Worm (Caenorhabditis elegans): ENCODE measurements around the gene Y53G8AR.5.

Gene Y53G8AR.5

ce11 chrIII:3310876-3311597 lies 13.8 kb downstream of the Y53G8AR.5 start, which contains the start of gene ral-1:
ral-1 (plus strand) TSS chrIII:3311310.
- TF ChIP-seq tbx-37 (GFP tag; conservative IDR thresholded peaks at IDR 0.05): no peak
- peak; percentile 21 for TF ChIP-seq hmg-4 (GFP tag; optimal IDR thresholded peaks at IDR 0.05)

ce11 chrIII:3311607-3312006 lies 14.4 kb downstream of the Y53G8AR.5 start:
- TF ChIP-seq scrt-1 (GFP tag; IDR thresholded peaks at IDR 0.05) (no peak), flt-1 (GFP tag; IDR thresholded peaks at IDR 0.05) (no peak), aly-1 (tag; optimal IDR thresholded peaks at IDR 0.05) (no peak), ama-1 (optimal IDR thresholded peaks at IDR 0.05) (no peak), tbx-37 (GFP tag; conservative IDR thresholded peaks at IDR 0.05) (no peak), tbx-11 (GFP tag; IDR thresholded peaks at IDR 0.05) (no peak), hmbx-1 (tag; optimal IDR thresholded peaks at IDR 0.05) (no peak), tra-4 (tag; optimal IDR thresholded peaks at IDR 0.05) (no peak), ets-7 (tag; optimal IDR thresholded peaks at IDR 0.05) (no peak), B0310.2 (tag; optimal IDR thresholded peaks at IDR 0.05) (no peak), pes-1 (GFP tag; IDR thresholded peaks at IDR 0.05) (no peak), hnd-1 (tag; optimal IDR thresholded peaks at IDR 0.05) (no peak), F13C5.2 (tag; optimal IDR thresholded peaks at IDR 0.05) (no peak), ceh-13 (GFP tag; optimal IDR thresholded peaks at IDR 0.05) (no peak)

- no peak for TF ChIP-seq ceh-36 (tag; optimal IDR thresholded peaks at IDR 0.05)
- TF ChIP-seq scrt-1 (GFP tag; IDR thresholded peaks at IDR 0.05): no peak
- TF ChIP-seq ama-1 (optimal IDR thresholded peaks at IDR 0.05): no peak
- TF ChIP-seq tra-4 (tag; optimal IDR thresholded peaks at IDR 0.05): no peak
- TF ChIP-seq ets-7 (tag; optimal IDR thresholded peaks at IDR 0.05): no peak
- no peak for TF ChIP-seq sea-1 (GFP tag; conservative IDR thresholded peaks at IDR 0.05)
- no peak for TF ChIP-seq B0310.2 (tag; optimal IDR thresholded peaks at IDR 0.05)
- TF ChIP-seq F13C5.2 (tag; optimal IDR thresholded peaks at IDR 0.05): no peak
- TF ChIP-seq aly-1 (tag; optimal IDR thresholded peaks at IDR 0.05): no peak
- no peak for TF ChIP-seq tbx-37 (GFP tag; conservative IDR thresholded peaks at IDR 0.05)
- no peak for TF ChIP-seq flt-1 (GFP tag; IDR thresholded peaks at IDR 0.05)
- TF ChIP-seq ceh-13 (GFP tag; optimal IDR thresholded peaks at IDR 0.05): no peak
- TF ChIP-seq hmg-4 (GFP tag; optimal IDR thresholded peaks at IDR 0.05): no peak
- no peak for TF ChIP-seq hmbx-1 (tag; optimal IDR thresholded peaks at IDR 0.05)
- TF ChIP-seq pes-1 (GFP tag; IDR thresholded peaks at IDR 0.05): no peak
- TF ChIP-seq hnd-1 (tag; optimal IDR thresholded peaks at IDR 0.05): no peak
- no peak for TF ChIP-seq tbx-11 (GFP tag; IDR thresholded peaks at IDR 0.05)
Measured at ce11 chrIII:3312111-3312510, 14.9 kb downstream of the Y53G8AR.5 start.

- no peak for TF ChIP-seq hmg-4 (GFP tag; optimal IDR thresholded peaks at IDR 0.05)
- no peak for TF ChIP-seq hnd-1 (tag; optimal IDR thresholded peaks at IDR 0.05)
- no peak for TF ChIP-seq tra-4 (tag; optimal IDR thresholded peaks at IDR 0.05)
- no peak for TF ChIP-seq ets-7 (tag; optimal IDR thresholded peaks at IDR 0.05)
- TF ChIP-seq aly-1 (tag; optimal IDR thresholded peaks at IDR 0.05): no peak
- no peak for TF ChIP-seq hmbx-1 (tag; optimal IDR thresholded peaks at IDR 0.05)
- no peak for TF ChIP-seq ceh-36 (tag; optimal IDR thresholded peaks at IDR 0.05)
- TF ChIP-seq pes-1 (GFP tag; IDR thresholded peaks at IDR 0.05): no peak
- no peak for TF ChIP-seq sea-1 (GFP tag; conservative IDR thresholded peaks at IDR 0.05)
- no peak for TF ChIP-seq B0310.2 (tag; optimal IDR thresholded peaks at IDR 0.05)
- TF ChIP-seq ceh-13 (GFP tag; optimal IDR thresholded peaks at IDR 0.05): no peak
- no peak for TF ChIP-seq tbx-37 (GFP tag; conservative IDR thresholded peaks at IDR 0.05)
- no peak for TF ChIP-seq scrt-1 (GFP tag; IDR thresholded peaks at IDR 0.05)
- no peak for TF ChIP-seq F13C5.2 (tag; optimal IDR thresholded peaks at IDR 0.05)
Measured at ce11 chrIII:3317887-3318286, 20.6 kb downstream of the Y53G8AR.5 start.

- TF ChIP-seq flt-1 (GFP tag; IDR thresholded peaks at IDR 0.05) (no peak), ets-7 (tag; optimal IDR thresholded peaks at IDR 0.05) (no peak), scrt-1 (GFP tag; IDR thresholded peaks at IDR 0.05) (no peak), tbx-37 (GFP tag; conservative IDR thresholded peaks at IDR 0.05) (no peak), B0310.2 (tag; optimal IDR thresholded peaks at IDR 0.05) (no peak), ama-1 (optimal IDR thresholded peaks at IDR 0.05) (no peak), F13C5.2 (tag; optimal IDR thresholded peaks at IDR 0.05) (no peak)
Measured at ce11 chrIII:3321145-3321544, 23.9 kb downstream of the Y53G8AR.5 start, which contains the start of gene Y53G8AR.9. Y53G8AR.9 (minus strand) TSS chrIII:3321245.

- no peak for TF ChIP-seq scrt-1 (GFP tag; IDR thresholded peaks at IDR 0.05)
- no peak for TF ChIP-seq ceh-13 (GFP tag; optimal IDR thresholded peaks at IDR 0.05)
- no peak for TF ChIP-seq B0310.2 (tag; optimal IDR thresholded peaks at IDR 0.05)
- TF ChIP-seq sea-1 (GFP tag; conservative IDR thresholded peaks at IDR 0.05): no peak
- TF ChIP-seq hnd-1 (tag; optimal IDR thresholded peaks at IDR 0.05): no peak
- TF ChIP-seq F13C5.2 (tag; optimal IDR thresholded peaks at IDR 0.05): no peak
- TF ChIP-seq hmg-4 (GFP tag; optimal IDR thresholded peaks at IDR 0.05): no peak
- no peak for TF ChIP-seq ceh-36 (tag; optimal IDR thresholded peaks at IDR 0.05)
- no peak for TF ChIP-seq hmbx-1 (tag; optimal IDR thresholded peaks at IDR 0.05)
Measured at ce11 chrIII:3322317-3323010, 25.2 kb downstream of the Y53G8AR.5 start, which contains the start of gene phf-15. phf-15 (plus strand) TSS chrIII:3322853.

- TF ChIP-seq aly-1 (tag; optimal IDR thresholded peaks at IDR 0.05) (no peak), hnd-1 (tag; optimal IDR thresholded peaks at IDR 0.05) (no peak), scrt-1 (GFP tag; IDR thresholded peaks at IDR 0.05) (no peak), tbx-11 (GFP tag; IDR thresholded peaks at IDR 0.05) (no peak), B0310.2 (tag; optimal IDR thresholded peaks at IDR 0.05) (no peak), flt-1 (GFP tag; IDR thresholded peaks at IDR 0.05) (no peak), F13C5.2 (tag; optimal IDR thresholded peaks at IDR 0.05) (no peak), sea-1 (GFP tag; conservative IDR thresholded peaks at IDR 0.05) (no peak), ama-1 (optimal IDR thresholded peaks at IDR 0.05) (no peak), hmbx-1 (tag; optimal IDR thresholded peaks at IDR 0.05) (no peak), tbx-37 (GFP tag; conservative IDR thresholded peaks at IDR 0.05) (no peak), ceh-13 (GFP tag; optimal IDR thresholded peaks at IDR 0.05) (no peak), tra-4 (tag; optimal IDR thresholded peaks at IDR 0.05) (no peak), pes-1 (GFP tag; IDR thresholded peaks at IDR 0.05) (no peak), ceh-36 (tag; optimal IDR thresholded peaks at IDR 0.05) (no peak), hmg-4 (GFP tag; optimal IDR thresholded peaks at IDR 0.05) (no peak), ets-7 (tag; optimal IDR thresholded peaks at IDR 0.05) (no peak)
Measured at ce11 chrIII:3323906-3324305, 26.7 kb downstream of the Y53G8AR.5 start.
